Worm (Caenorhabditis elegans) whole organism, midembryonic: ENCODE results near the gene srw-35.

Experiments
- med-1 ChIP-seq: sonication (generic microtip); optimal IDR thresholded peaks from 2 replicates; lab custom pipeline; 2017; ENCODE audit warnings: missing genetic modification characterization, mild to moderate bottlenecking, missing compliant biosample characterization, antibody characterized with exemption, missing genetic modification reagents; ENCODE audit not compliant: insufficient read depth
- tab-1 ChIP-seq: fragments of 200-800 bp; sonication (Bioruptor generic); IDR thresholded peaks from 2 replicates; pipeline ENCODE4 v1.3.6; 2022; ENCODE audit warnings: missing genetic modification characterization, missing compliant biosample characterization

DNA sequence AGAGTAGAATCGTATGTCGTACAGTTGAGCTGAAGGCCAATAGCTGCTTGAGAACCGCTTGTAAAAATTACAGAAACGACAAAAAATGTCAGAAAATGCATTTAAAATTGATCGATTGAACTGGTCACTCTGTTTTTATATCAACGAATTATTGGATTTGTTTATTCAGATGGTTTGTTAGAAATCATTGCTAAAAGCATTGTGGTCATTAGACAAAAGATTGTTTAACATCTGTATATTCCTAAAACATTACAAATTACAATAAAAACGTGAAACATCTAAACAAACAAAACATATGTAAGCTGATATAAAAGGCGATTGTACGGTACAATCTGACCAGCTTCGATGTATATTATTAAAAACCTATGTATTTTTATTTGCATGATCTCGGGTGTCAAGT is 36.8 kb upstream of the srw-35 start, which contains the start of the genes F26D2.13 and F26D2.14:
- TF ChIP-seq med-1 (GFP tag; lab: Kevin White, UChicago) (no peak), tab-1 (GFP tag; lab: Robert Waterston, UW) (no peak)
